Worm (Caenorhabditis elegans) whole organism, late embryonic: ENCODE measurements around the gene C16A11.5.

Source experiments
- Y22D7AL.16 ChIP-seq: sonication (generic microtip); optimal IDR thresholded peaks from 2 replicates; lab custom pipeline; 2016; ENCODE audit warnings: missing genetic modification characterization, missing compliant biosample characterization
- ceh-45 ChIP-seq: fragments of 200-800 bp; sonication (Bioruptor generic); IDR thresholded peaks from 2 replicates; pipeline ENCODE4 v1.3.6; 2022; ENCODE audit warnings: missing genetic modification reagents, missing genetic modification characterization, missing compliant biosample characterization
- ceh-48 ChIP-seq: sonication (generic microtip); optimal IDR thresholded peaks from 2 replicates; lab custom pipeline; 2016; ENCODE audit warnings: missing genetic modification characterization, inconsistent platforms, missing compliant biosample characterization
- nhr-11 ChIP-seq: fragments of 150-350 bp; optimal IDR thresholded peaks from 2 replicates; lab custom pipeline; 2014; ENCODE audit warnings: missing biosample characterization, missing genetic modification characterization
- odd-2 ChIP-seq: sonication (generic microtip); optimal IDR thresholded peaks from 2 replicates; lab custom pipeline; 2017; ENCODE audit warnings: antibody characterized with exemption, mild to moderate bottlenecking, missing genetic modification characterization, missing compliant biosample characterization
- pax-1 ChIP-seq: fragments of 150-350 bp; optimal IDR thresholded peaks from 2 replicates; lab custom pipeline; 2014; ENCODE audit warnings: missing biosample characterization, missing genetic modification characterization

C16A11.5 gene

ce11 chrII:4275637-4276252, 52.6 kb downstream of the C16A11.5 start, which contains the start of gene npr-42:
Gene npr-42 (plus strand): TSS chrII:4276202.
- TF ChIP-seq nhr-11 (tag; lab: Kevin White, UChicago) (no peak), Y22D7AL.16 (tag; lab: Kevin White, UChicago) (no peak), ceh-45 (no peak), pax-1 (tag; lab: Kevin White, UChicago) (no peak), odd-2 (tag; lab: Kevin White, UChicago) (no peak), ceh-48 (tag; lab: Kevin White, UChicago) (no peak)
